Worm (Caenorhabditis elegans) whole organism, L3 larva: ENCODE results near the gene gst-36.

Source experiments
- R02D3.7 ChIP-seq: fragments of 150-350 bp; optimal IDR thresholded peaks from 2 replicates; lab custom pipeline; 2014; ENCODE audit warnings: missing biosample characterization, missing genetic modification characterization
- ceh-82 ChIP-seq: fragments of 150-350 bp; optimal IDR thresholded peaks from 2 replicates; lab custom pipeline; 2014; ENCODE audit warnings: missing biosample characterization, missing genetic modification characterization
- elt-1 ChIP-seq: fragments of 150-350 bp; optimal IDR thresholded peaks from 2 replicates; lab custom pipeline; 2014; ENCODE audit warnings: missing biosample characterization, missing genetic modification characterization
- elt-2 ChIP-seq: sonication (generic microtip); optimal IDR thresholded peaks from 2 replicates; lab custom pipeline; 2016; ENCODE audit warnings: missing genetic modification reagents, mild to moderate bottlenecking, missing genetic modification characterization, missing compliant biosample characterization
- lin-15B ChIP-seq: fragments of 150-350 bp; optimal IDR thresholded peaks from 2 replicates; lab custom pipeline; 2014; ENCODE audit warnings: missing biosample characterization, missing genetic modification characterization

DNA sequence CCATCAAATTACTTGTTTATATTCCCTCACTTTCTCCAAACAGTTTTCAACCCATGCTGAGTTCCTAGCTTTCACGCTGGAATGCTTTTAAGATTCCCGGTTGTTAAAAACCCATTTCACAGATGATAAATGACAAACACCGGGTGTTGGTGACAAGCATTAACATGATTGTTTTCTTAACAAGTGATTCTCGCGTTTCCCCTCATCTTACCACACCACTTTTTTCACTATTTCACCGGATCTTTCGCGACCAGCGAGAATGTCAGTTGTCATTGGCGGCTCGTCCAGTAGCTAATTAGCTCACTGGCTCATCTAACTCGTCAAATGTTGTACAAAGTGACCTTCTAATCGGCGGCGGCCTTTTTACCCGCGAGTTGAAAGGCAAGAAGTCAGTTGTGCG is 20.7 kb downstream of the gst-36 start:
- TF ChIP-seq lin-15B (tag; lab: Kevin White, UChicago), result no peak
- TF ChIP-seq elt-1 (tag; lab: Kevin White, UChicago), result no peak
- no peak for TF ChIP-seq ceh-82 (tag; lab: Kevin White, UChicago)
- TF ChIP-seq R02D3.7 (tag; lab: Kevin White, UChicago), result no peak
- no peak for TF ChIP-seq elt-2 (tag; lab: Kevin White, UChicago)
